Worm (Caenorhabditis elegans) whole organism, mixed stage, embryonic: ENCODE measurements around the gene otub-3.

Source experiments
- M03D4.4 ChIP-seq: sonication (generic microtip); optimal IDR thresholded peaks from 2 replicates; lab custom pipeline; 2017; ENCODE audit warnings: mild to moderate bottlenecking, missing genetic modification characterization, missing compliant biosample characterization
- bed-3 ChIP-seq: fragments of 200-800 bp; sonication (Bioruptor generic); optimal IDR thresholded peaks from 3 replicates; lab custom pipeline; 2018; ENCODE audit warnings: mild to moderate bottlenecking, missing genetic modification characterization, moderate library complexity, missing compliant biosample characterization
- blmp-1 ChIP-seq: fragments of 150-350 bp; optimal IDR thresholded peaks from 2 replicates; lab custom pipeline; 2014; ENCODE audit warnings: missing biosample characterization, missing genetic modification characterization
- ceh-43 ChIP-seq: fragments of 200-800 bp; sonication (Bioruptor generic); optimal IDR thresholded peaks from 2 replicates; lab custom pipeline; 2018; ENCODE audit warnings: mild to moderate bottlenecking, missing genetic modification characterization, moderate library complexity, missing compliant biosample characterization
- ceh-83 ChIP-seq: fragments of 200-800 bp; sonication (Bioruptor generic); optimal IDR thresholded peaks from 2 replicates; lab custom pipeline; 2018; ENCODE audit warnings: mild to moderate bottlenecking, missing genetic modification characterization, missing compliant biosample characterization
- ces-1 ChIP-seq: fragments of 150-350 bp; optimal IDR thresholded peaks from 2 replicates; lab custom pipeline; 2014; ENCODE audit warnings: missing biosample characterization, missing genetic modification reagents, missing genetic modification characterization
- cnd-1 ChIP-seq: fragments of 200-800 bp; sonication (Bioruptor generic); optimal IDR thresholded peaks from 2 replicates; lab custom pipeline; 2018; ENCODE audit warnings: mild to moderate bottlenecking, missing genetic modification characterization, missing compliant biosample characterization
- drap-1 ChIP-seq: fragments of 200-800 bp; sonication (Bioruptor generic); optimal IDR thresholded peaks from 3 replicates; lab custom pipeline; 2018; ENCODE audit warnings: mild to moderate bottlenecking, missing genetic modification characterization, missing compliant biosample characterization
- elt-3 ChIP-seq: fragments of 150-350 bp; optimal IDR thresholded peaks from 2 replicates; lab custom pipeline; 2014; ENCODE audit warnings: missing biosample characterization, missing genetic modification characterization
- flh-1 ChIP-seq: fragments of 200-800 bp; sonication (Bioruptor generic); optimal IDR thresholded peaks from 2 replicates; lab custom pipeline; 2018; ENCODE audit warnings: mild to moderate bottlenecking, missing genetic modification characterization, moderate library complexity, missing compliant biosample characterization
- ham-2 ChIP-seq: fragments of 200-800 bp; sonication (Bioruptor generic); optimal IDR thresholded peaks from 2 replicates; lab custom pipeline; 2018; ENCODE audit warnings: mild to moderate bottlenecking, missing genetic modification characterization, missing compliant biosample characterization
- hlh-1 ChIP-seq: fragments of 150-350 bp; optimal IDR thresholded peaks from 2 replicates; lab custom pipeline; 2014; ENCODE audit warnings: missing biosample characterization, missing genetic modification reagents, missing genetic modification characterization
- lin-13 ChIP-seq: fragments of 150-350 bp; optimal IDR thresholded peaks from 2 replicates; lab custom pipeline; 2014; ENCODE audit warnings: missing biosample characterization, missing genetic modification characterization
- lin-32 ChIP-seq: fragments of 200-800 bp; sonication (Bioruptor generic); optimal IDR thresholded peaks from 2 replicates; lab custom pipeline; 2018; ENCODE audit warnings: mild to moderate bottlenecking, missing genetic modification characterization, missing compliant biosample characterization
- lsy-2 ChIP-seq: fragments of 150-350 bp; optimal IDR thresholded peaks from 2 replicates; lab custom pipeline; 2014; ENCODE audit warnings: missing biosample characterization, missing genetic modification characterization
- mab-5 ChIP-seq: fragments of 150-350 bp; optimal IDR thresholded peaks from 2 replicates; lab custom pipeline; 2014; ENCODE audit warnings: missing biosample characterization, missing genetic modification characterization
- mep-1 ChIP-seq: fragments of 150-350 bp; optimal IDR thresholded peaks from 2 replicates; lab custom pipeline; 2017; ENCODE audit warnings: missing biosample characterization, missing genetic modification reagents, missing genetic modification characterization, inconsistent platforms
- nhr-12 ChIP-seq: fragments of 150-350 bp; optimal IDR thresholded peaks from 2 replicates; lab custom pipeline; 2014; ENCODE audit warnings: missing biosample characterization, missing genetic modification characterization
- nhr-28 ChIP-seq: fragments of 150-350 bp; optimal IDR thresholded peaks from 2 replicates; lab custom pipeline; 2014; ENCODE audit warnings: missing biosample characterization, missing genetic modification characterization
- nhr-76 ChIP-seq: sonication (generic microtip); optimal IDR thresholded peaks from 2 replicates; lab custom pipeline; 2017; ENCODE audit warnings: missing biosample characterization, missing genetic modification characterization
- pha-4 ChIP-seq: fragments of 150-350 bp; optimal IDR thresholded peaks from 2 replicates; lab custom pipeline; 2018; ENCODE audit warnings: missing biosample characterization, missing genetic modification reagents, missing genetic modification characterization
- sem-2 ChIP-seq: fragments of 200-800 bp; sonication (Bioruptor generic); optimal IDR thresholded peaks from 2 replicates; lab custom pipeline; 2018; ENCODE audit warnings: mild to moderate bottlenecking, missing genetic modification characterization, missing compliant biosample characterization
- snpc-4 ChIP-seq: fragments of 150-350 bp; optimal IDR thresholded peaks from 2 replicates; lab custom pipeline; 2014; ENCODE audit warnings: missing biosample characterization, missing genetic modification characterization
- tbx-8 ChIP-seq: fragments of 200-800 bp; sonication (Bioruptor generic); optimal IDR thresholded peaks from 2 replicates; lab custom pipeline; 2018; ENCODE audit warnings: mild to moderate bottlenecking, missing genetic modification characterization, moderate library complexity, missing compliant biosample characterization
- unc-120 ChIP-seq: sonication (generic microtip); optimal IDR thresholded peaks from 2 replicates; lab custom pipeline; 2017; ENCODE audit warnings: missing genetic modification characterization, missing compliant biosample characterization; ENCODE audit not compliant: poor library complexity, severe bottlenecking
- unc-39 ChIP-seq: fragments of 150-350 bp; optimal IDR thresholded peaks from 2 replicates; lab custom pipeline; 2014; ENCODE audit warnings: missing biosample characterization, missing genetic modification characterization
- unc-62 ChIP-seq: fragments of 150-350 bp; optimal IDR thresholded peaks from 2 replicates; lab custom pipeline; 2014; ENCODE audit warnings: missing biosample characterization, missing genetic modification reagents, missing genetic modification characterization
- zip-8 ChIP-seq: fragments of 150-350 bp; optimal IDR thresholded peaks from 2 replicates; lab custom pipeline; 2014; ENCODE audit warnings: missing biosample characterization, missing genetic modification characterization
- ztf-11 ChIP-seq: fragments of 150-350 bp; optimal IDR thresholded peaks from 2 replicates; lab custom pipeline; 2014; ENCODE audit warnings: missing biosample characterization, missing genetic modification characterization

Gene otub-3

ce11 chrIV:8730469-8730868 lies 2.5 kb downstream of the otub-3 start, which contains the start of gene F21D5.3:
TSS of gene F21D5.3 (plus strand) at chrIV:8730815.
- TF ChIP-seq unc-62 (no peak), unc-39 (tag; lab: Kevin White, UChicago) (no peak), ztf-11 (tag; lab: Kevin White, UChicago) (no peak), unc-120 (tag; lab: Kevin White, UChicago) (no peak), lsy-2 (tag; lab: Kevin White, UChicago) (no peak), mab-5 (no peak), tbx-8 (GFP tag; lab: Kevin White, UChicago) (no peak), nhr-12 (tag; lab: Kevin White, UChicago) (no peak), elt-3 (tag; lab: Kevin White, UChicago) (no peak), mep-1 (tag; lab: Kevin White, UChicago) (no peak), lin-32 (GFP tag; lab: Kevin White, UChicago) (no peak), bed-3 (GFP tag; lab: Kevin White, UChicago) (no peak), flh-1 (GFP tag; lab: Kevin White, UChicago) (no peak), zip-8 (no peak), drap-1 (no peak)

DNA sequence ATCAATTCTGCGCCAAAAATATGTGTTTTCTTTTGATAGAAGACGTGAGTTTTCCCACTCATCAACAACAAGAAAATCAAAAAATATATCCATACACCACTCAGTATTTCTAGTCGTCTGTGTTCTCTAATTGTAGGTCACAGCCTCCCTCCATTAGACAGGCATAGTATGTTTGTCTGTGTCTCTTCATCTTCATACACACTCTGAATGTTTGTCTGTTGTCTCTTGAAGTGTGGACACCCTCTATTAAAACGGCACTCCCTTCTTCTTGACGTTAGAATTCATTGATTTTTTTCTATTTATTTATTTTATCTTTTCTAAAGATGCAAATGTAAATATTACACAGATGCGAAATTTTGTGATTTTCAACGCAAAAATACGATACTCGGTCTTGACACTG lies 9.4 kb downstream of the otub-3 start:
- TF ChIP-seq zip-8 = no peak
- no peak for TF ChIP-seq nhr-28 (tag; lab: Kevin White, UChicago)
- no peak for TF ChIP-seq flh-1 (GFP tag; lab: Kevin White, UChicago)
- no peak for TF ChIP-seq elt-3 (tag; lab: Kevin White, UChicago)
- TF ChIP-seq nhr-76 (tag; lab: Kevin White, UChicago) = no peak
- TF ChIP-seq lin-13 (tag; lab: Kevin White, UChicago) = no peak
- peak; percentile 11 for TF ChIP-seq hlh-1 (tag; lab: Kevin White, UChicago)
- peak; percentile 35 for TF ChIP-seq pha-4
- TF ChIP-seq tbx-8 (GFP tag; lab: Kevin White, UChicago) = no peak
- no peak for TF ChIP-seq snpc-4 (tag; lab: Kevin White, UChicago)
- TF ChIP-seq unc-120 (tag; lab: Kevin White, UChicago) = peak; percentile 10
- TF ChIP-seq blmp-1 (tag; lab: Kevin White, UChicago) = no peak
- TF ChIP-seq, all 35 proteins: peak for 3

DNA sequence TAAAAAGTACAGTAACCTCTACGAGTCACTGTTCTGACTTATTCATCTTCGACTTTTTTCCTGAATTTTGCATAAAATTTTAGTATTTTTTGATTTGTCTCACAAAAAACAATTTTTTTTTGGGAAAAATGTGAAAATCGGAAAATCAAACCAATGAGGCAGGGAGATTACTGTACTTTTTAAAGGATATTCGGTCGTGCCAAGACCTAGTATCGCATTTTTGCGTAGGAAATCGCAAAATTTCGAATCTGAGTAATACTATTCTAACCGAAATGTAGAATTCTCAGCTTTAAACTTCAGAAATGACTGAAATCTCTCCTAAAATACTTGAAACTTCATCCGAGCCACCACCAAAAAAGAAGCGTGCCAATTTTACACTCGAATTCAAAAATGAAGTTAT lies 9.8 kb downstream of the otub-3 start, which contains the start of gene F21D5.4:
Gene F21D5.4 (plus strand): TSS at position 301 of the 400 bp plus-strand sequence.
- TF ChIP-seq nhr-76 (tag; lab: Kevin White, UChicago) (no peak), lin-32 (GFP tag; lab: Kevin White, UChicago) (no peak), unc-120 (tag; lab: Kevin White, UChicago) (no peak), ceh-43 (GFP tag; lab: Kevin White, UChicago) (no peak), M03D4.4 (no peak), unc-39 (tag; lab: Kevin White, UChicago) (no peak), ham-2 (no peak), drap-1 (no peak)

- no peak for TF ChIP-seq lsy-2 (tag; lab: Kevin White, UChicago)
- TF ChIP-seq unc-120 (tag; lab: Kevin White, UChicago) = no peak
- no peak for TF ChIP-seq ces-1 (GFP tag; lab: Kevin White, UChicago)
- no peak for TF ChIP-seq pha-4
- TF ChIP-seq ceh-83 (GFP tag; lab: Kevin White, UChicago) = no peak
- no peak for TF ChIP-seq nhr-76 (tag; lab: Kevin White, UChicago)
- no peak for TF ChIP-seq elt-3 (tag; lab: Kevin White, UChicago)
- no peak for TF ChIP-seq tbx-8 (GFP tag; lab: Kevin White, UChicago)
- TF ChIP-seq cnd-1 (tag; lab: Kevin White, UChicago) = no peak
- no peak for TF ChIP-seq sem-2 (GFP tag; lab: Kevin White, UChicago)
Observed at ce11 chrIV:8739294-8739693, 11.3 kb downstream of the otub-3 start, which contains the start of gene F21D5.5. TSS of gene F21D5.5 (minus strand) at chrIV:8739394.

DNA sequence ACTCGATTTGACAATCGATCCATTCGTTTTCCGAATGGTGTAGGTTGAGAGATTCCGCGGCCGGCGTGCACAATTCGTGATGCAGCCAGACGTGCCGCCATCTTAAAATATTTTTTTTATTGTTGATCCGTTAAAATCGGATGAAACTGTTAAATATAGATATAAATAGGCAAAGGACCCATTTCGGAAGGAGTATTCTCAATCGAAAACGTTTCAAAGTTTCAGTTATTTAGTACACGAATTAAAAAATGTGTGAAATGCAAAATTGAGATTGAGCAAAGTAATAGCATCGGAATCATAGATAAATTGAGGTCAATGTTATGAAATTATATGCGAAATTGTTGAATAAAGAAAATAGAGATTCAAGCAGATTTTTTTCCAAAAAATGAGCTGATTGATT lies 11.9 kb downstream of the otub-3 start, which contains the start of gene mrps-33:
Gene mrps-33 (minus strand): TSS at position 101 of the 400 bp plus-strand sequence.
- TF ChIP-seq snpc-4 (tag; lab: Kevin White, UChicago) = no peak
